Worm (Caenorhabditis elegans): Measurements from ENCODE around the gene cyp-33C11.

ce11 chrV:676550-677084, 36.2 kb downstream of the cyp-33C11 start, which contains the start of the genes fbxa-72 and srx-21:
- no peak for TF ChIP-seq ama-1 (optimal IDR thresholded peaks at IDR 0.05)
- TF ChIP-seq fos-1 (tag; optimal IDR thresholded peaks at IDR 0.05), result no peak
- TF ChIP-seq nfya-1 (tag; optimal IDR thresholded peaks at IDR 0.05; ENCODE audit: insufficient read depth), result no peak
- TF ChIP-seq daf-12 (tag; optimal IDR thresholded peaks at IDR 0.05), result no peak
- no peak for TF ChIP-seq jun-1 (tag; optimal IDR thresholded peaks at IDR 0.05)
- no peak for TF ChIP-seq ceh-82 (tag; optimal IDR thresholded peaks at IDR 0.05)
- TF ChIP-seq lin-39 (tag; optimal IDR thresholded peaks at IDR 0.05), result no peak
- TF ChIP-seq unc-62 (GFP tag; optimal IDR thresholded peaks at IDR 0.05), result no peak
- no peak for TF ChIP-seq pha-4 (tag; optimal IDR thresholded peaks at IDR 0.05)
- no peak for TF ChIP-seq nhr-76 (tag; optimal IDR thresholded peaks at IDR 0.05)
- TF ChIP-seq nhr-67 (tag; optimal IDR thresholded peaks at IDR 0.05), result no peak
- TF ChIP-seq nhr-43 (tag; optimal IDR thresholded peaks at IDR 0.05; ENCODE audit: poor library complexity, severe bottlenecking), result peak; percentile 60
- peak; percentile 36 for TF ChIP-seq nhr-25 (tag; optimal IDR thresholded peaks at IDR 0.05)
- TF ChIP-seq R02D3.7 (tag; optimal IDR thresholded peaks at IDR 0.05), result no peak

All from whole organism, L3 larva.